Worm (Caenorhabditis elegans) whole organism, L2 larva: ENCODE measurements around the gene gur-3.

Experiments used
- C34F6.9 ChIP-seq: fragments of 150-350 bp; optimal IDR thresholded peaks from 2 replicates; lab custom pipeline; 2014; ENCODE audit warnings: missing biosample characterization, missing genetic modification characterization
- F13H6.1 ChIP-seq: sonication (generic microtip); optimal IDR thresholded peaks from 2 replicates; lab custom pipeline; 2016; ENCODE audit warnings: missing genetic modification characterization, missing compliant biosample characterization
- R02D3.7 ChIP-seq: fragments of 150-350 bp; optimal IDR thresholded peaks from 2 replicates; lab custom pipeline; 2014; ENCODE audit warnings: missing biosample characterization, missing genetic modification characterization
- Y55F3AM.14 ChIP-seq: fragments of 200-800 bp; sonication (Bioruptor generic); optimal IDR thresholded peaks from 2 replicates; lab custom pipeline; 2018; ENCODE audit warnings: mild to moderate bottlenecking, missing genetic modification characterization, missing compliant biosample characterization
- ZK546.5 ChIP-seq: sonication (generic microtip); optimal IDR thresholded peaks from 2 replicates; lab custom pipeline; 2017; ENCODE audit warnings: missing biosample characterization, missing genetic modification characterization
- alr-1 ChIP-seq: fragments of 150-350 bp; optimal IDR thresholded peaks from 2 replicates; lab custom pipeline; 2014; ENCODE audit warnings: missing biosample characterization, missing genetic modification characterization
- aly-2 ChIP-seq: fragments of 150-350 bp; optimal IDR thresholded peaks from 2 replicates; lab custom pipeline; 2014; ENCODE audit warnings: missing biosample characterization, missing genetic modification characterization
- ama-1 ChIP-seq: fragments of 150-350 bp; optimal IDR thresholded peaks from 2 replicates; lab custom pipeline; 2018; ENCODE audit warnings: inconsistent platforms
- blmp-1 ChIP-seq: sonication (generic microtip); optimal IDR thresholded peaks from 2 replicates; lab custom pipeline; 2017; ENCODE audit warnings: missing genetic modification characterization, mild to moderate bottlenecking, missing compliant biosample characterization, antibody characterized with exemption, moderate library complexity; ENCODE audit not compliant: insufficient read depth
- ceh-16 ChIP-seq: fragments of 150-350 bp; optimal IDR thresholded peaks from 2 replicates; lab custom pipeline; 2014; ENCODE audit warnings: missing biosample characterization, missing genetic modification characterization
- ceh-82 ChIP-seq: fragments of 150-350 bp; optimal IDR thresholded peaks from 2 replicates; lab custom pipeline; 2014; ENCODE audit warnings: missing biosample characterization, missing genetic modification characterization
- crh-2 ChIP-seq: sonication (generic microtip); optimal IDR thresholded peaks from 2 replicates; lab custom pipeline; 2017; ENCODE audit warnings: missing biosample characterization, missing genetic modification characterization
- dmd-4 ChIP-seq: sonication (generic microtip); optimal IDR thresholded peaks from 2 replicates; lab custom pipeline; 2017; ENCODE audit warnings: missing biosample characterization, missing genetic modification characterization
- egl-27 ChIP-seq: sonication (generic microtip); optimal IDR thresholded peaks from 3 replicates; lab custom pipeline; 2017; ENCODE audit warnings: missing biosample characterization, missing genetic modification reagents, missing genetic modification characterization
- elt-1 ChIP-seq: fragments of 150-350 bp; optimal IDR thresholded peaks from 2 replicates; lab custom pipeline; 2014; ENCODE audit warnings: missing biosample characterization, missing genetic modification characterization
- elt-3 ChIP-seq: sonication (generic microtip); optimal IDR thresholded peaks from 2 replicates; lab custom pipeline; 2017; ENCODE audit warnings: missing biosample characterization, missing genetic modification characterization
- fos-1 ChIP-seq: fragments of 150-350 bp; optimal IDR thresholded peaks from 2 replicates; lab custom pipeline; 2014; ENCODE audit warnings: missing biosample characterization, missing genetic modification characterization
- gmeb-1 ChIP-seq: fragments of 150-350 bp; optimal IDR thresholded peaks from 2 replicates; lab custom pipeline; 2014; ENCODE audit warnings: missing biosample characterization, missing genetic modification characterization
- lin-11 ChIP-seq: fragments of 150-350 bp; sonication (generic microtip); optimal IDR thresholded peaks from 2 replicates; lab custom pipeline; 2014; ENCODE audit warnings: missing biosample characterization, missing genetic modification characterization, inconsistent platforms, mixed read lengths
- lin-13 ChIP-seq: fragments of 150-350 bp; optimal IDR thresholded peaks from 2 replicates; lab custom pipeline; 2014; ENCODE audit warnings: missing biosample characterization, missing genetic modification reagents, missing genetic modification characterization
- lin-39 ChIP-seq: fragments of 150-350 bp; optimal IDR thresholded peaks from 2 replicates; lab custom pipeline; 2014; ENCODE audit warnings: missing biosample characterization, missing genetic modification reagents, missing genetic modification characterization
- lsy-2 ChIP-seq, 2 experiments: fragments of 150-350 bp in 1 of 2; sonication (generic microtip) in 1 of 2; optimal IDR thresholded peaks; 2 replicates each; lab custom pipeline; 2014 to 2017; ENCODE audit warnings: missing biosample characterization in 2 of 2, missing genetic modification characterization in 2 of 2
- mab-5 ChIP-seq: fragments of 150-350 bp; optimal IDR thresholded peaks from 2 replicates; lab custom pipeline; 2014; ENCODE audit warnings: missing biosample characterization, missing genetic modification characterization
- mbf-1 ChIP-seq: sonication (generic microtip); optimal IDR thresholded peaks from 2 replicates; lab custom pipeline; 2017; ENCODE audit warnings: missing biosample characterization, missing genetic modification characterization
- mdl-1 ChIP-seq, 2 experiments: fragments of 150-350 bp in 1 of 2; sonication (generic microtip) in 1 of 2; optimal IDR thresholded peaks; 2 replicates each; lab custom pipeline; 2017; ENCODE audit warnings: missing biosample characterization in 2 of 2, missing genetic modification characterization in 2 of 2
- nhr-10 ChIP-seq: sonication (generic microtip); optimal IDR thresholded peaks from 2 replicates; lab custom pipeline; 2017; ENCODE audit warnings: missing biosample characterization, missing genetic modification characterization
- nhr-11 ChIP-seq: fragments of 150-350 bp; optimal IDR thresholded peaks from 2 replicates; lab custom pipeline; 2014; ENCODE audit warnings: missing biosample characterization, missing genetic modification characterization
- nhr-12 ChIP-seq: fragments of 150-350 bp; optimal IDR thresholded peaks from 2 replicates; lab custom pipeline; 2014; ENCODE audit warnings: missing biosample characterization, missing genetic modification characterization
- nhr-129 ChIP-seq: fragments of 150-350 bp; optimal IDR thresholded peaks from 2 replicates; lab custom pipeline; 2014; ENCODE audit warnings: missing biosample characterization, missing genetic modification characterization
- nhr-21 ChIP-seq: fragments of 150-350 bp; optimal IDR thresholded peaks from 2 replicates; lab custom pipeline; 2014; ENCODE audit warnings: missing biosample characterization, missing genetic modification characterization
- nhr-23 ChIP-seq: fragments of 150-350 bp; optimal IDR thresholded peaks from 2 replicates; lab custom pipeline; 2014; ENCODE audit warnings: missing biosample characterization, missing genetic modification reagents, missing genetic modification characterization
- nhr-237 ChIP-seq: fragments of 150-350 bp; optimal IDR thresholded peaks from 2 replicates; lab custom pipeline; 2014; ENCODE audit warnings: missing biosample characterization, missing genetic modification characterization
- nhr-25 ChIP-seq: fragments of 150-350 bp; sonication (generic microtip); optimal IDR thresholded peaks from 3 replicates; lab custom pipeline; 2014; ENCODE audit warnings: missing biosample characterization, missing genetic modification characterization
- nhr-6 ChIP-seq: fragments of 150-350 bp; optimal IDR thresholded peaks from 2 replicates; lab custom pipeline; 2014; ENCODE audit warnings: missing biosample characterization, missing genetic modification characterization
- nhr-77 ChIP-seq: fragments of 150-350 bp; optimal IDR thresholded peaks from 2 replicates; lab custom pipeline; 2014; ENCODE audit warnings: missing biosample characterization, missing genetic modification characterization
- peb-1 ChIP-seq: fragments of 150-350 bp; optimal IDR thresholded peaks from 2 replicates; lab custom pipeline; 2014; ENCODE audit warnings: missing biosample characterization, missing genetic modification characterization
- sem-4 ChIP-seq: fragments of 150-350 bp; optimal IDR thresholded peaks from 2 replicates; lab custom pipeline; 2014; ENCODE audit warnings: missing biosample characterization, missing genetic modification reagents, missing genetic modification characterization
- skn-1 ChIP-seq: sonication (generic microtip); optimal IDR thresholded peaks from 2 replicates; lab custom pipeline; 2017; ENCODE audit warnings: missing biosample characterization, missing genetic modification characterization
- sma-3 ChIP-seq: sonication (generic microtip); optimal IDR thresholded peaks from 2 replicates; lab custom pipeline; 2016; ENCODE audit warnings: missing genetic modification reagents, missing genetic modification characterization, missing compliant biosample characterization
- sma-9 ChIP-seq, 2 experiments: fragments of 150-350 bp in 1 of 2; sonication (generic microtip) in 1 of 2; optimal IDR thresholded peaks; 2 replicates each; lab custom pipeline; 2014 to 2016; ENCODE audit warnings: missing genetic modification characterization in 2 of 2, mild to moderate bottlenecking in 1 of 2, missing biosample characterization in 1 of 2, missing compliant biosample characterization in 1 of 2, missing genetic modification reagents in 1 of 2, moderate library complexity in 1 of 2
- snpc-4 ChIP-seq: fragments of 150-350 bp; optimal IDR thresholded peaks from 2 replicates; lab custom pipeline; 2014; ENCODE audit warnings: missing biosample characterization, missing genetic modification characterization
- unc-39 ChIP-seq: fragments of 150-350 bp; optimal IDR thresholded peaks from 2 replicates; lab custom pipeline; 2014; ENCODE audit warnings: missing biosample characterization, missing genetic modification characterization
- unc-55 ChIP-seq: fragments of 150-350 bp; sonication (generic microtip); optimal IDR thresholded peaks from 3 replicates; lab custom pipeline; 2014; ENCODE audit warnings: missing biosample characterization, missing genetic modification reagents, missing genetic modification characterization
- unc-62 ChIP-seq: fragments of 150-350 bp; optimal IDR thresholded peaks from 2 replicates; lab custom pipeline; 2014; ENCODE audit warnings: missing biosample characterization, missing genetic modification reagents, missing genetic modification characterization
- zag-1 ChIP-seq: fragments of 150-350 bp; optimal IDR thresholded peaks from 2 replicates; lab custom pipeline; 2014; ENCODE audit warnings: missing biosample characterization, missing genetic modification characterization
- ztf-1 ChIP-seq: fragments of 200-800 bp; sonication (Bioruptor generic); conservative IDR thresholded peaks from 2 replicates; pipeline ENCODE4 v1.3.6; 2022; ENCODE audit warnings: missing genetic modification characterization, missing compliant biosample characterization
- ztf-11 ChIP-seq: sonication (generic microtip); optimal IDR thresholded peaks from 2 replicates; lab custom pipeline; 2017; ENCODE audit warnings: missing biosample characterization, missing genetic modification characterization
- ztf-4 ChIP-seq: fragments of 150-350 bp; optimal IDR thresholded peaks from 2 replicates; lab custom pipeline; 2014; ENCODE audit warnings: missing biosample characterization, missing genetic modification characterization

The gur-3 gene

DNA sequence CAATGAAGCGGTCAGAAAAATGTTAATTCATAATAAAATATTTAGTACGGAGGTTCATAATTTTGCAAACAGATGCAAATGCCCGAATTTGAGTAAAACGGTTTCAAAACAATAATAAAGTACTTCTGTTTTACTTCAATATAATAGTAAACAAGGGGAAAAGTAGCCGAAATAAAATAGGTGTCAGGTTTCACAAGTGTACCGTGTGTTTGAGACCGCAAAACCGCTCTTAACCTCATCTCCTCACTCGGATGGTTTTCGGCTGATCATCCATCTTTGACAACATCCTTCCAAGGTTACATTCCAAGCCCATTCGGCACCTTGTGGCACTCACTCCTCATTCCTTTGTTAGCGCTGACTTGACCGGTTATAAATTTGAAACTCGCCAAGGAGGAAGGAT lies 31.3 kb upstream of the gur-3 start:
- no peak for TF ChIP-seq snpc-4
- TF ChIP-seq lsy-2 (tag; optimal IDR thresholded peaks at IDR 0.05; lab: Kevin White, UChicago): no peak
- no peak for TF ChIP-seq lin-13 (GFP tag; lab: Kevin White, UChicago)
- no peak for TF ChIP-seq ztf-11
- no peak for TF ChIP-seq dmd-4
- TF ChIP-seq nhr-129: no peak
- no peak for TF ChIP-seq sma-3 (GFP tag; lab: Kevin White, UChicago)
- no peak for TF ChIP-seq zag-1 (tag; lab: Kevin White, UChicago)
- no peak for TF ChIP-seq fos-1 (tag; lab: Kevin White, UChicago)
- TF ChIP-seq ceh-16 (tag; lab: Kevin White, UChicago): no peak
- no peak for TF ChIP-seq F13H6.1 (tag; lab: Kevin White, UChicago)
- no peak for TF ChIP-seq lin-11 (tag; lab: Kevin White, UChicago)
- no peak for TF ChIP-seq nhr-11 (tag; lab: Kevin White, UChicago)
- no peak for TF ChIP-seq gmeb-1 (tag; lab: Kevin White, UChicago)
- TF ChIP-seq ztf-1 (GFP tag; lab: Robert Waterston, UW): no peak
- TF ChIP-seq ama-1 (lab: Kevin White, UChicago): no peak
- no peak for TF ChIP-seq elt-1 (tag; lab: Kevin White, UChicago)

DNA sequence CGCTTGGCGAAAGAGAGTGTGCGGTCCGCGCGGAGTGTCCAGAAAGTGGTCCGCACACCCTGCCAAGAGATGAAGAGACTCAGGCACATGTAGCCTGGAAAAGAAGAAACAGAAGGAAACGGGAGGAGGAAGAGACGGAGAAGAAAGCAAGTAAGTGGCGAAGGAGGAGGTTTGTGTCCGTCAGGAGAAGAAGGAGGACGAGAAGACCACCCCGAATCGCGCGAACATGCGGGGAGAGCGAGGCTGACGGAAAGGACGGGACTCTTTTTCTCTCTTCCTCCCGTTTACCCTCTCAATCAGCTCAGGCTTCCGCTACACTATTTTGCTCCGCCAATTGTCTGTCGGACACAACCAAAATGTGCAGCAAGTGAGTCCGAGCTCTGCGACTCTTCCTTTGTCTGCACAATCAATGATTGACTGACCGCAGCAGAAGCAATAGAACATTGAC lies 29.4 kb upstream of the gur-3 start:
- no peak for TF ChIP-seq aly-2
- no peak for TF ChIP-seq gmeb-1 (tag; lab: Kevin White, UChicago)
- no peak for TF ChIP-seq elt-1 (tag; lab: Kevin White, UChicago)
- no peak for TF ChIP-seq skn-1 (tag; lab: Kevin White, UChicago)
- TF ChIP-seq unc-62 (GFP tag; lab: Kevin White, UChicago): no peak
- peak; percentile 39 to 75 for TF ChIP-seq lsy-2 (tag; optimal IDR thresholded peaks at IDR 0.05; lab: Kevin White, UChicago)
- peak; percentile 80 for TF ChIP-seq nhr-129
- TF ChIP-seq nhr-21 (tag; lab: Kevin White, UChicago): no peak
- no peak for TF ChIP-seq nhr-12 (tag; lab: Kevin White, UChicago)
- TF ChIP-seq ceh-82 (tag; lab: Kevin White, UChicago): no peak
- no peak for TF ChIP-seq lin-39 (tag; lab: Kevin White, UChicago)
- TF ChIP-seq F13H6.1 (tag; lab: Kevin White, UChicago): peak; percentile 86
- peak; percentile 63 for TF ChIP-seq mab-5
- no peak for TF ChIP-seq ZK546.5 (tag; lab: Kevin White, UChicago)
- TF ChIP-seq C34F6.9: peak; percentile 83
- TF ChIP-seq nhr-237 (tag; lab: Kevin White, UChicago): no peak
- no peak for TF ChIP-seq nhr-10 (tag; lab: Kevin White, UChicago)
- TF ChIP-seq fos-1 (tag; lab: Kevin White, UChicago): peak; percentile 34
- TF ChIP-seq lin-11 (tag; lab: Kevin White, UChicago): peak; percentile 61
- TF ChIP-seq nhr-11 (tag; lab: Kevin White, UChicago): no peak
- TF ChIP-seq mbf-1: no peak
- no peak for TF ChIP-seq ztf-4 (tag; lab: Kevin White, UChicago)
- TF ChIP-seq blmp-1 (tag; lab: Kevin White, UChicago): no peak
- peak; percentile 47 for TF ChIP-seq crh-2
- no peak for TF ChIP-seq dmd-4
- TF ChIP-seq sma-3 (GFP tag; lab: Kevin White, UChicago): no peak
- TF ChIP-seq lin-13 (GFP tag; lab: Kevin White, UChicago): peak; percentile 65
- TF ChIP-seq ceh-16 (tag; lab: Kevin White, UChicago): no peak
- TF ChIP-seq unc-55 (GFP tag; lab: Kevin White, UChicago): peak; percentile 91
- TF ChIP-seq snpc-4: peak; percentile 19
- peak; percentile 65 for TF ChIP-seq Y55F3AM.14 (GFP tag; lab: Kevin White, UChicago)
- no peak for TF ChIP-seq unc-39 (tag; lab: Kevin White, UChicago)
- no peak for TF ChIP-seq ama-1 (lab: Kevin White, UChicago)
- TF ChIP-seq peb-1 (tag; lab: Kevin White, UChicago): peak; percentile 3
- TF ChIP-seq ztf-11: no peak
- TF ChIP-seq nhr-6: no peak
- peak; percentile 34 for TF ChIP-seq egl-27 (tag; lab: Kevin White, UChicago)
- TF ChIP-seq zag-1 (tag; lab: Kevin White, UChicago): peak; percentile 95
- no peak for TF ChIP-seq elt-3 (tag; lab: Kevin White, UChicago)
- no peak for TF ChIP-seq nhr-25 (tag; lab: Kevin White, UChicago)
- no peak for TF ChIP-seq nhr-77 (tag; lab: Kevin White, UChicago)
- no peak for TF ChIP-seq nhr-23 (tag; lab: Kevin White, UChicago)
- TF ChIP-seq ztf-1 (GFP tag; lab: Robert Waterston, UW): no peak
- TF ChIP-seq sma-9 (GFP tag; optimal IDR thresholded peaks at IDR 0.05; lab: Kevin White, UChicago): peak; percentile 78
- no peak for TF ChIP-seq sma-9 (tag; optimal IDR thresholded peaks at IDR 0.05; lab: Kevin White, UChicago)
- peak; percentile 81 for TF ChIP-seq sem-4 (tag; lab: Kevin White, UChicago)
- no peak for TF ChIP-seq R02D3.7 (tag; lab: Kevin White, UChicago)
- no peak for TF ChIP-seq alr-1 (tag; lab: Kevin White, UChicago)
- peak; percentile 5 to 81 for TF ChIP-seq mdl-1 (tag; optimal IDR thresholded peaks at IDR 0.05; lab: Kevin White, UChicago)
- TF ChIP-seq, all 48 proteins: peak for 18
